Fruit fly (Drosophila melanogaster) whole organism, embryonic: ENCODE results near the gene CG10194.

ENCODE experiments used
- CG10462 ChIP-seq: fragments of 200-800 bp; sonication (Bioruptor generic); optimal IDR thresholded peaks from 2 replicates; lab custom pipeline; 2016; ENCODE audit warnings: missing biosample characterization, missing genetic modification characterization
- CG12659 ChIP-seq: fragments of 200-800 bp; sonication (Bioruptor generic); optimal IDR thresholded peaks from 3 replicates; lab custom pipeline; 2017; ENCODE audit warnings: mild to moderate bottlenecking, missing biosample characterization, missing genetic modification reagents, missing genetic modification characterization
- CG12744 ChIP-seq: fragments of 200-800 bp; sonication (Bioruptor generic); optimal IDR thresholded peaks from 2 replicates; lab custom pipeline; 2016; ENCODE audit warnings: missing biosample characterization, missing genetic modification characterization
- CG13123 ChIP-seq: fragments of 200-800 bp; sonication (Bioruptor generic); optimal IDR thresholded peaks from 2 replicates; lab custom pipeline; 2016; ENCODE audit warnings: missing biosample characterization, missing genetic modification characterization
- CG14965 ChIP-seq: fragments of 200-800 bp; sonication (Bioruptor generic); optimal IDR thresholded peaks from 2 replicates; lab custom pipeline; 2016; ENCODE audit warnings: missing biosample characterization, missing genetic modification characterization, borderline replicate concordance
- CG17359 ChIP-seq: fragments of 200-800 bp; sonication (Bioruptor generic); optimal IDR thresholded peaks from 3 replicates; lab custom pipeline; 2018; ENCODE audit warnings: missing biosample characterization, mild to moderate bottlenecking, missing genetic modification characterization, moderate library complexity
- CG17829 ChIP-seq: fragments of 200-800 bp; optimal IDR thresholded peaks from 2 replicates; lab custom pipeline; 2019; ENCODE audit warnings: missing biosample characterization, mild to moderate bottlenecking, missing genetic modification characterization, moderate library complexity
- CG1832 ChIP-seq: fragments of 200-800 bp; sonication (Bioruptor generic); optimal IDR thresholded peaks from 2 replicates; lab custom pipeline; 2017; ENCODE audit warnings: missing biosample characterization, mild to moderate bottlenecking, missing genetic modification characterization, inconsistent platforms
- CG2199 ChIP-seq: fragments of 200-800 bp; sonication (Bioruptor generic); IDR thresholded peaks from 3 replicates; pipeline ENCODE4 v1.3.6; 2022; ENCODE audit warnings: missing biosample characterization, missing genetic modification characterization
- CG2202 ChIP-seq: fragments of 200-800 bp; sonication (Bioruptor generic); optimal IDR thresholded peaks from 2 replicates; lab custom pipeline; 2018; ENCODE audit warnings: missing biosample characterization, mild to moderate bottlenecking, missing genetic modification characterization
- CG2678 ChIP-seq: fragments of 200-800 bp; sonication (Bioruptor generic); optimal IDR thresholded peaks from 3 replicates; lab custom pipeline; 2019; ENCODE audit warnings: missing biosample characterization, mild to moderate bottlenecking, missing genetic modification characterization, moderate library complexity
- CG3065 ChIP-seq: fragments of 200-800 bp; sonication (Bioruptor generic); optimal IDR thresholded peaks from 2 replicates; lab custom pipeline; 2016; ENCODE audit warnings: missing biosample characterization, missing genetic modification characterization
- CG4617 ChIP-seq: fragments of 200-800 bp; sonication (Bioruptor generic); optimal IDR thresholded peaks from 3 replicates; lab custom pipeline; 2016; ENCODE audit warnings: missing biosample characterization, missing genetic modification characterization, borderline replicate concordance
- CG6683 ChIP-seq: fragments of 200-800 bp; sonication (Bioruptor generic); optimal IDR thresholded peaks from 2 replicates; lab custom pipeline; 2017; ENCODE audit warnings: missing biosample characterization, mild to moderate bottlenecking, missing genetic modification characterization, missing genetic modification reagents
- Dll ChIP-seq: fragments of 200-800 bp; sonication (Bioruptor generic); IDR thresholded peaks from 4 replicates; pipeline ENCODE4 v1.3.6; 2022; ENCODE audit warnings: missing biosample characterization, missing genetic modification characterization; ENCODE audit not compliant: partially characterized antibody
- Doc2 ChIP-seq: fragments of 200-800 bp; sonication (Bioruptor generic); IDR thresholded peaks from 2 replicates; pipeline ENCODE4 v1.3.6; 2022; ENCODE audit warnings: missing biosample characterization, missing genetic modification characterization
- E2f2 ChIP-seq: fragments of 200-800 bp; sonication (Bioruptor generic); IDR thresholded peaks from 2 replicates; pipeline ENCODE4 v1.3.6; 2022; ENCODE audit warnings: missing biosample characterization, missing genetic modification characterization
- ERR ChIP-seq: fragments of 200-800 bp; sonication (Bioruptor generic); optimal IDR thresholded peaks from 2 replicates; lab custom pipeline; 2016; ENCODE audit warnings: missing biosample characterization, missing genetic modification characterization
- Fer3 ChIP-seq: fragments of 200-800 bp; sonication (Bioruptor generic); optimal IDR thresholded peaks from 2 replicates; lab custom pipeline; 2018; ENCODE audit warnings: missing biosample characterization, mild to moderate bottlenecking, missing genetic modification characterization, moderate library complexity
- HmgD ChIP-seq: fragments of 200-800 bp; sonication (Bioruptor generic); optimal IDR thresholded peaks from 3 replicates; lab custom pipeline; 2016; ENCODE audit warnings: missing biosample characterization, missing genetic modification characterization
- Lim3 ChIP-seq: fragments of 200-800 bp; sonication (Bioruptor generic); IDR thresholded peaks from 2 replicates; pipeline ENCODE4 v1.3.6; 2022; ENCODE audit warnings: missing biosample characterization, missing genetic modification characterization
- ab ChIP-seq: fragments of 200-800 bp; sonication (Bioruptor generic); optimal IDR thresholded peaks from 2 replicates; lab custom pipeline; 2016; ENCODE audit warnings: missing biosample characterization, missing genetic modification characterization
- ac ChIP-seq: fragments of 200-800 bp; sonication (Bioruptor generic); optimal IDR thresholded peaks from 3 replicates; lab custom pipeline; 2017; ENCODE audit warnings: missing biosample characterization, mild to moderate bottlenecking, missing genetic modification characterization
- ash1 ChIP-seq: fragments of 200-800 bp; sonication (Bioruptor generic); optimal IDR thresholded peaks from 2 replicates; lab custom pipeline; 2018; ENCODE audit warnings: missing biosample characterization, mild to moderate bottlenecking, missing genetic modification characterization
- btn ChIP-seq: fragments of 200-800 bp; sonication (Bioruptor generic); optimal IDR thresholded peaks from 2 replicates; lab custom pipeline; 2016; ENCODE audit warnings: missing biosample characterization, missing genetic modification characterization
- caup ChIP-seq: fragments of 200-800 bp; sonication (Bioruptor generic); optimal IDR thresholded peaks from 3 replicates; lab custom pipeline; 2017; ENCODE audit warnings: missing biosample characterization, mild to moderate bottlenecking, missing genetic modification characterization, moderate library complexity; ENCODE audit not compliant: severe bottlenecking
- chn ChIP-seq: fragments of 200-800 bp; sonication (Bioruptor generic); optimal IDR thresholded peaks from 2 replicates; lab custom pipeline; 2016; ENCODE audit warnings: missing biosample characterization, missing genetic modification characterization
- corto ChIP-seq: fragments of 200-800 bp; sonication (Bioruptor generic); optimal IDR thresholded peaks from 2 replicates; lab custom pipeline; 2016; ENCODE audit warnings: missing biosample characterization, mild to moderate bottlenecking, missing genetic modification characterization, moderate library complexity
- crol ChIP-seq: fragments of 200-800 bp; sonication (Bioruptor generic); IDR thresholded peaks from 2 replicates; pipeline ENCODE4 v1.3.6; 2022; ENCODE audit warnings: missing biosample characterization, missing genetic modification characterization
- dan ChIP-seq: fragments of 200-800 bp; sonication (Bioruptor generic); IDR thresholded peaks from 2 replicates; pipeline ENCODE4 v1.3.6; 2022; ENCODE audit warnings: missing biosample characterization, missing genetic modification characterization
- en ChIP-seq: fragments of 200-800 bp; sonication (Bioruptor generic); optimal IDR thresholded peaks from 2 replicates; lab custom pipeline; 2016; ENCODE audit warnings: missing biosample characterization, missing genetic modification characterization
- gcm ChIP-seq: fragments of 200-800 bp; sonication (Bioruptor generic); optimal IDR thresholded peaks from 2 replicates; lab custom pipeline; 2019; ENCODE audit warnings: missing biosample characterization, mild to moderate bottlenecking, missing genetic modification characterization, moderate library complexity
- jigr1 ChIP-seq: fragments of 200-800 bp; sonication (Bioruptor generic); IDR thresholded peaks from 3 replicates; pipeline ENCODE4 v1.3.6; 2022; ENCODE audit warnings: missing biosample characterization, missing genetic modification characterization
- jing ChIP-seq: fragments of 200-800 bp; sonication (Bioruptor generic); optimal IDR thresholded peaks from 2 replicates; lab custom pipeline; 2018; ENCODE audit warnings: missing biosample characterization, mild to moderate bottlenecking, missing genetic modification characterization
- ken ChIP-seq: fragments of 200-800 bp; sonication (Bioruptor generic); IDR thresholded peaks from 3 replicates; pipeline ENCODE4 v1.3.6; 2022; ENCODE audit warnings: missing biosample characterization, missing genetic modification characterization
- lab ChIP-seq: fragments of 200-800 bp; sonication (Bioruptor generic); optimal IDR thresholded peaks from 3 replicates; lab custom pipeline; 2017; ENCODE audit warnings: missing biosample characterization, missing genetic modification characterization, mild to moderate bottlenecking, moderate library complexity, missing genetic modification reagents
- lola ChIP-seq, 3 experiments: fragments of >200 bp in 2 of 3; fragments of 200-800 bp in 1 of 3; sonication (Bioruptor generic) in 1 of 3; optimal IDR thresholded peaks; 2 replicates each; lab custom pipeline; 2017 to 2019; ENCODE audit warnings: missing biosample characterization in 3 of 3, missing genetic modification characterization in 3 of 3, mild to moderate bottlenecking in 1 of 3, moderate library complexity in 1 of 3
- pzg ChIP-seq: fragments of 200-800 bp; sonication (Bioruptor generic); optimal IDR thresholded peaks from 3 replicates; lab custom pipeline; 2018; ENCODE audit warnings: missing biosample characterization, mild to moderate bottlenecking, missing genetic modification characterization, moderate library complexity
- ranshi ChIP-seq: fragments of 200-800 bp; sonication (Bioruptor generic); IDR thresholded peaks from 2 replicates; pipeline ENCODE4 v1.3.6; 2022; ENCODE audit warnings: missing biosample characterization, missing genetic modification characterization
- ro ChIP-seq: fragments of 200-800 bp; sonication (Bioruptor generic); IDR thresholded peaks from 2 replicates; pipeline ENCODE4 v1.3.6; 2022; ENCODE audit warnings: missing biosample characterization, missing genetic modification characterization
- schlank ChIP-seq: fragments of 200-800 bp; sonication (Bioruptor generic); optimal IDR thresholded peaks from 2 replicates; lab custom pipeline; 2018; ENCODE audit warnings: missing biosample characterization, mild to moderate bottlenecking, missing genetic modification characterization
- sim ChIP-seq: fragments of 200-800 bp; sonication (Bioruptor generic); IDR thresholded peaks from 2 replicates; pipeline ENCODE4 v1.3.6; 2022; ENCODE audit warnings: missing biosample characterization, missing genetic modification characterization
- tap ChIP-seq: fragments of 200-800 bp; optimal IDR thresholded peaks from 3 replicates; lab custom pipeline; 2019; ENCODE audit warnings: missing biosample characterization, mild to moderate bottlenecking, missing genetic modification characterization, moderate library complexity
- ttk ChIP-seq: fragments of 200-800 bp; sonication (Bioruptor generic); IDR thresholded peaks from 2 replicates; pipeline ENCODE4 v2.1.2; 2022; ENCODE audit warnings: missing biosample characterization, missing genetic modification characterization
- vnd ChIP-seq: fragments of 200-800 bp; sonication (Bioruptor generic); IDR thresholded peaks from 3 replicates; pipeline ENCODE4 v1.3.6; 2022; ENCODE audit warnings: missing biosample characterization, missing genetic modification characterization; ENCODE audit not compliant: partially characterized antibody
- zfh1 ChIP-seq: fragments of 200-800 bp; sonication (Bioruptor generic); IDR thresholded peaks from 3 replicates; pipeline ENCODE4 v1.3.6; 2022; ENCODE audit warnings: missing biosample characterization, missing genetic modification characterization

CG10194 gene

DNA sequence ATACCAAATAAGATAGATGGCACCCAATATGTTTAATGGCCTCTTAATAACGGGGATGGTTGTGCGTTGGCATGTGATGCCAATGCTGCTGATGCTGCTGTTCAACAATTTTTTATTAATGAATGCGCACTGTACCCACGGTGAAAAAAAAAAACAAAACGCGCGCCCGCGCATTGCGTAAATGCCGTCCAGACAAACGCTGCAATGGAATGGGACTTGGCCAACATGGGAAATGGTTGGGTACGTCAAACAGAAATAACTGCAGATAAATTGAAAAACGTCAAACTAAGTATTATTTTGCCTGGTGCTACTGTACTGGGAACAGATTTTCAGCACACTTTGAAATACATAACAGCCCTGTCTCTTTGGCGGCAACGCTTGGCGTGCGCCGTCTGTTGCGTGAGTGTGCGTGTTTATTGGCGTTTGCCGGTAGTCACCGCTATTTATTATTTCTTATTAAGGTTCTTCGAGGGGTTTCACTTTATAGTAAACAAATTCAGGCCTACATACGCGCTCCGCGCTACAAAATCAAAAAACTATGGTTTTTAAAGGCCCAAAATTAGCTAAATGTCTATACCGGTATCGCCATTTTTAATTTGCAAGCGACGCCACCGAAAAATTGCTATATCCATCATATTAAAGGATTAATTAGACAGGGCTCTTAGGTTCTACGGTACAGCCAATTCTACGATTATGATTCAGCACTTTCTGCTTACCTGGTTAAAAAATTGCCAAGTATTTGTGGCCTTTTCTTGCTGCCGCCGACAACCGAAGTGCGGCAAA, 37.2 kb downstream of the CG10194 start (continued):
- no peak for TF ChIP-seq CG2199 (GFP tag; lab: Robert Waterston, UW)
- peak; percentile 39 for TF ChIP-seq chn (GFP tag; lab: Kevin White, UChicago)
- no peak for TF ChIP-seq Doc2 (GFP tag; lab: Robert Waterston, UW)
- no peak for TF ChIP-seq CG2678 (tag; lab: Kevin White, UChicago)

DNA sequence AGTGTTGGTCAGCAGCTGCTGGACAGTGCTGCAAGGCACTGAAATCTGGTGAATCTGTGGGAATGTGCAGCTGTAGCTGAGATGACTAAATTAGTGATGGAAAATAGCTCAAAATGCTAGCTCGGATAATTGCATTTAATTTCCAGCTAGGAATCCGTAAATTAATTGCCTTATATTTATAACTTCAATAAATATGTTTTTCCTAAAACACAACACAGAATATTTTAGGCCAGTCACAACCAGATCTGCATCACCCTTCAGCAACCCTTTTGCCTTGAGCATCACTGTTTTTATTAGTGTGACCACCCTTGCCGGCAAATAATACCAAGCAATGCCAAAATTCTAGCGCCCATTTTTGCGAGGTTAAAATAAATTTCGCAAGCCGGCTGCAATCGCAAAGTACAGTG, 45.2 kb downstream of the CG10194 start, which contains the start of gene Hs2st:
Gene Hs2st, minus strand, starts transcription at position 17 of the 407 bp plus-strand sequence.
- TF ChIP-seq ab (GFP tag; lab: Kevin White, UChicago) (peak; percentile 92), zfh1 (GFP tag; lab: Robert Waterston, UW) (peak; percentile 94), dan (peak; percentile 85), ERR (GFP tag; lab: Kevin White, UChicago) (peak; percentile 87), schlank (tag; lab: Kevin White, UChicago) (peak; percentile 78), ro (GFP tag; lab: Robert Waterston, UW) (peak; percentile 70), ac (peak; percentile 59), caup (GFP tag; lab: Kevin White, UChicago) (peak; percentile 92), corto (GFP tag; lab: Kevin White, UChicago) (peak; percentile 63), ken (GFP tag; lab: Robert Waterston, UW) (peak; percentile 95), ttk (GFP tag; lab: Robert Waterston, UW) (peak; percentile 86), btn (peak; percentile 86), CG14965 (GFP tag; lab: Kevin White, UChicago) (peak; percentile 15), CG2202 (peak; percentile 81), Fer3 (tag; lab: Kevin White, UChicago) (peak; percentile 88), tap (tag; lab: Kevin White, UChicago) (peak; percentile 72), pzg (GFP tag; lab: Kevin White, UChicago) (peak; percentile 87), crol (no peak; the same call in 1 of the 2 replicates), CG6683 (peak; percentile 68), CG17359 (tag; lab: Kevin White, UChicago) (peak; percentile 85), vnd (GFP tag; lab: Robert Waterston, UW) (peak; percentile 24; the same call in 1 of the 3 replicates), Dll (peak; percentile 47; the same call in 2 of the 4 replicates), CG13123 (GFP tag; lab: Kevin White, UChicago) (peak; percentile 90), sim (GFP tag; lab: Robert Waterston, UW) (peak; percentile 64; the same call in 1 of the 2 replicates), lola (GFP tag; optimal IDR thresholded peaks at IDR 0.05; lab: Kevin White, UChicago) (peak in 1 of 3 experiments; percentile 88), ranshi (GFP tag; lab: Robert Waterston, UW) (peak; percentile 96), gcm (GFP tag; lab: Kevin White, UChicago) (no peak), jigr1 (GFP tag; lab: Robert Waterston, UW) (peak; percentile 85; the same call in 2 of the 3 replicates), CG12744 (peak; percentile 92), CG17829 (peak; percentile 93), CG3065 (peak; percentile 85), CG12659 (GFP tag; lab: Kevin White, UChicago) (peak; percentile 95), E2f2 (peak; percentile 79), Lim3 (GFP tag; lab: Robert Waterston, UW) (peak; percentile 77), HmgD (GFP tag; lab: Kevin White, UChicago) (peak; percentile 96), CG10462 (GFP tag; lab: Kevin White, UChicago) (peak; percentile 89), ash1 (GFP tag; lab: Kevin White, UChicago) (no peak), en (GFP tag; lab: Kevin White, UChicago) (peak; percentile 64), CG4617 (peak; percentile 96), lab (GFP tag; lab: Kevin White, UChicago) (peak; percentile 93), jing (peak; percentile 74), CG1832 (no peak)
